Worm (Caenorhabditis elegans) whole organism, L2 larva: Measurements from ENCODE around the gene F33A8.7.
A peak's percentile ranks its signal among the peaks of the same experiment; 100 is the strongest.

Source experiments
- C34F6.9 ChIP-seq: fragments of 150-350 bp; optimal IDR thresholded peaks from 2 replicates; lab custom pipeline; 2014; ENCODE audit warnings: missing biosample characterization, missing genetic modification characterization
- F13H6.1 ChIP-seq: sonication (generic microtip); optimal IDR thresholded peaks from 2 replicates; lab custom pipeline; 2016; ENCODE audit warnings: missing genetic modification characterization, missing compliant biosample characterization
- R02D3.7 ChIP-seq: fragments of 150-350 bp; optimal IDR thresholded peaks from 2 replicates; lab custom pipeline; 2014; ENCODE audit warnings: missing biosample characterization, missing genetic modification characterization
- Y55F3AM.14 ChIP-seq: fragments of 200-800 bp; sonication (Bioruptor generic); optimal IDR thresholded peaks from 2 replicates; lab custom pipeline; 2018; ENCODE audit warnings: mild to moderate bottlenecking, missing genetic modification characterization, missing compliant biosample characterization
- ZK546.5 ChIP-seq: sonication (generic microtip); optimal IDR thresholded peaks from 2 replicates; lab custom pipeline; 2017; ENCODE audit warnings: missing biosample characterization, missing genetic modification characterization
- alr-1 ChIP-seq: fragments of 150-350 bp; optimal IDR thresholded peaks from 2 replicates; lab custom pipeline; 2014; ENCODE audit warnings: missing biosample characterization, missing genetic modification characterization
- blmp-1 ChIP-seq: sonication (generic microtip); optimal IDR thresholded peaks from 2 replicates; lab custom pipeline; 2017; ENCODE audit warnings: missing genetic modification characterization, mild to moderate bottlenecking, missing compliant biosample characterization, antibody characterized with exemption, moderate library complexity; ENCODE audit not compliant: insufficient read depth
- ceh-82 ChIP-seq: fragments of 150-350 bp; optimal IDR thresholded peaks from 2 replicates; lab custom pipeline; 2014; ENCODE audit warnings: missing biosample characterization, missing genetic modification characterization
- crh-2 ChIP-seq: sonication (generic microtip); optimal IDR thresholded peaks from 2 replicates; lab custom pipeline; 2017; ENCODE audit warnings: missing biosample characterization, missing genetic modification characterization
- dmd-4 ChIP-seq: sonication (generic microtip); optimal IDR thresholded peaks from 2 replicates; lab custom pipeline; 2017; ENCODE audit warnings: missing biosample characterization, missing genetic modification characterization
- egl-27 ChIP-seq: sonication (generic microtip); optimal IDR thresholded peaks from 3 replicates; lab custom pipeline; 2017; ENCODE audit warnings: missing biosample characterization, missing genetic modification reagents, missing genetic modification characterization
- elt-3 ChIP-seq: sonication (generic microtip); optimal IDR thresholded peaks from 2 replicates; lab custom pipeline; 2017; ENCODE audit warnings: missing biosample characterization, missing genetic modification characterization
- fos-1 ChIP-seq: fragments of 150-350 bp; optimal IDR thresholded peaks from 2 replicates; lab custom pipeline; 2014; ENCODE audit warnings: missing biosample characterization, missing genetic modification characterization
- gmeb-1 ChIP-seq: fragments of 150-350 bp; optimal IDR thresholded peaks from 2 replicates; lab custom pipeline; 2014; ENCODE audit warnings: missing biosample characterization, missing genetic modification characterization
- lin-11 ChIP-seq: fragments of 150-350 bp; sonication (generic microtip); optimal IDR thresholded peaks from 2 replicates; lab custom pipeline; 2014; ENCODE audit warnings: missing biosample characterization, missing genetic modification characterization, inconsistent platforms, mixed read lengths
- lin-13 ChIP-seq: fragments of 150-350 bp; optimal IDR thresholded peaks from 2 replicates; lab custom pipeline; 2014; ENCODE audit warnings: missing biosample characterization, missing genetic modification reagents, missing genetic modification characterization
- lsy-2 ChIP-seq, 2 experiments: fragments of 150-350 bp in 1 of 2; sonication (generic microtip) in 1 of 2; optimal IDR thresholded peaks; 2 replicates each; lab custom pipeline; 2014 to 2017; ENCODE audit warnings: missing biosample characterization in 2 of 2, missing genetic modification characterization in 2 of 2
- mab-5 ChIP-seq: fragments of 150-350 bp; optimal IDR thresholded peaks from 2 replicates; lab custom pipeline; 2014; ENCODE audit warnings: missing biosample characterization, missing genetic modification characterization
- mbf-1 ChIP-seq: sonication (generic microtip); optimal IDR thresholded peaks from 2 replicates; lab custom pipeline; 2017; ENCODE audit warnings: missing biosample characterization, missing genetic modification characterization
- nhr-10 ChIP-seq: sonication (generic microtip); optimal IDR thresholded peaks from 2 replicates; lab custom pipeline; 2017; ENCODE audit warnings: missing biosample characterization, missing genetic modification characterization
- nhr-12 ChIP-seq: fragments of 150-350 bp; optimal IDR thresholded peaks from 2 replicates; lab custom pipeline; 2014; ENCODE audit warnings: missing biosample characterization, missing genetic modification characterization
- nhr-129 ChIP-seq: fragments of 150-350 bp; optimal IDR thresholded peaks from 2 replicates; lab custom pipeline; 2014; ENCODE audit warnings: missing biosample characterization, missing genetic modification characterization
- nhr-21 ChIP-seq: fragments of 150-350 bp; optimal IDR thresholded peaks from 2 replicates; lab custom pipeline; 2014; ENCODE audit warnings: missing biosample characterization, missing genetic modification characterization
- nhr-237 ChIP-seq: fragments of 150-350 bp; optimal IDR thresholded peaks from 2 replicates; lab custom pipeline; 2014; ENCODE audit warnings: missing biosample characterization, missing genetic modification characterization
- nhr-25 ChIP-seq: fragments of 150-350 bp; sonication (generic microtip); optimal IDR thresholded peaks from 3 replicates; lab custom pipeline; 2014; ENCODE audit warnings: missing biosample characterization, missing genetic modification characterization
- nhr-6 ChIP-seq: fragments of 150-350 bp; optimal IDR thresholded peaks from 2 replicates; lab custom pipeline; 2014; ENCODE audit warnings: missing biosample characterization, missing genetic modification characterization
- nhr-77 ChIP-seq: fragments of 150-350 bp; optimal IDR thresholded peaks from 2 replicates; lab custom pipeline; 2014; ENCODE audit warnings: missing biosample characterization, missing genetic modification characterization
- sem-4 ChIP-seq: fragments of 150-350 bp; optimal IDR thresholded peaks from 2 replicates; lab custom pipeline; 2014; ENCODE audit warnings: missing biosample characterization, missing genetic modification reagents, missing genetic modification characterization
- skn-1 ChIP-seq: sonication (generic microtip); optimal IDR thresholded peaks from 2 replicates; lab custom pipeline; 2017; ENCODE audit warnings: missing biosample characterization, missing genetic modification characterization
- sma-3 ChIP-seq: sonication (generic microtip); optimal IDR thresholded peaks from 2 replicates; lab custom pipeline; 2016; ENCODE audit warnings: missing genetic modification reagents, missing genetic modification characterization, missing compliant biosample characterization
- sma-9 ChIP-seq, 2 experiments: fragments of 150-350 bp in 1 of 2; sonication (generic microtip) in 1 of 2; optimal IDR thresholded peaks; 2 replicates each; lab custom pipeline; 2014 to 2016; ENCODE audit warnings: missing genetic modification characterization in 2 of 2, mild to moderate bottlenecking in 1 of 2, missing biosample characterization in 1 of 2, missing compliant biosample characterization in 1 of 2, missing genetic modification reagents in 1 of 2, moderate library complexity in 1 of 2
- unc-62 ChIP-seq: fragments of 150-350 bp; optimal IDR thresholded peaks from 2 replicates; lab custom pipeline; 2014; ENCODE audit warnings: missing biosample characterization, missing genetic modification reagents, missing genetic modification characterization
- zag-1 ChIP-seq: fragments of 150-350 bp; optimal IDR thresholded peaks from 2 replicates; lab custom pipeline; 2014; ENCODE audit warnings: missing biosample characterization, missing genetic modification characterization
- ztf-1 ChIP-seq: fragments of 200-800 bp; sonication (Bioruptor generic); conservative IDR thresholded peaks from 2 replicates; pipeline ENCODE4 v1.3.6; 2022; ENCODE audit warnings: missing genetic modification characterization, missing compliant biosample characterization

Gene F33A8.7

DNA sequence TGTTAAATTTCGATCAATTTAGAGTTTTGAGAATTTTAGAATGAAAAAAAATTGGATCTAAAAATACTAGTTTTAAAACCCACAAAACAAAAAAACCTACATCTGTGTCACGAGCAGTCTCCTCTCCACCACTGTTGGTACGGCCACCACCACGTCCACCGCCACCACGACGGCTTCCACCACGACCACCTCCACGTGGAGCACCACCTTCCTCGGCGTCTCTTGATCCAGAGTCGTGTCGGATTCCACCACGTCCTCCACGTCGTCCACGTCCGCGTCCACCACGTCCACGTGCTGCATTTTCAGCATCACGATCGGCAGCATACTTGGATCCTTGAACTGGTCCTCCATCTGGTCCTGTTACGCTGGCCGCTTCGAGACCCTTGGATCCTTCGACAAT, 14.7 kb upstream of the F33A8.7 start:
- no peak for TF ChIP-seq sma-9 (GFP tag; optimal IDR thresholded peaks at IDR 0.05; lab: Kevin White, UChicago)
- TF ChIP-seq sma-9 (tag; optimal IDR thresholded peaks at IDR 0.05; lab: Kevin White, UChicago), result no peak
- no peak for TF ChIP-seq sem-4
- TF ChIP-seq mbf-1, result no peak
- TF ChIP-seq ZK546.5, result no peak
- TF ChIP-seq, all 48 proteins: peak for 0

DNA sequence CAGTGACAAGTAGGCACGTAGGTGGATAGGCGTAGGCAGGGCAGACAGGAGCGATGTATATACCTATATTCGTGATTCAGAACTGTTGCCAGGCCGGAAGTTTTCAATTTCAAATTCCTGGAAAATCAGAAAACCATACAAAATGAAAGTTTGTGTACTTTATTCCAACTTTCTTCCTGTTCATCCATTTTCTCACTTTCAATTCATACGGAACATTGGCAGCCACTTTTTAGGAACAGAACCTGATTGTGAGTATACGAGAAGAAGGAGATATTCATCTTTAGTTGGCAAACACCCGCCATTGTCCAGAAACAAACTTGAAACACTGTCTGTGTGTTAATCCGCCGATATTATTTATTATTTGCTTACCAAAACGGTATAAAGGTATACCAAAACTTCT, 10.3 kb upstream of the F33A8.7 start, which contains the start of gene srlf-15:
srlf-15 (plus strand) TSS at position 301 of the 400 bp plus-strand sequence.
- TF ChIP-seq unc-62 (GFP tag; lab: Kevin White, UChicago) (no peak), R02D3.7 (tag; lab: Kevin White, UChicago) (no peak), zag-1 (tag; lab: Kevin White, UChicago) (no peak), sma-9 (GFP tag; optimal IDR thresholded peaks at IDR 0.05; lab: Kevin White, UChicago) (no peak), sma-9 (tag; optimal IDR thresholded peaks at IDR 0.05; lab: Kevin White, UChicago) (no peak), elt-3 (tag; lab: Kevin White, UChicago) (no peak), skn-1 (tag; lab: Kevin White, UChicago) (no peak), ceh-82 (tag; lab: Kevin White, UChicago) (no peak), nhr-77 (no peak)
- TF ChIP-seq, all 48 proteins: peak for 0

DNA sequence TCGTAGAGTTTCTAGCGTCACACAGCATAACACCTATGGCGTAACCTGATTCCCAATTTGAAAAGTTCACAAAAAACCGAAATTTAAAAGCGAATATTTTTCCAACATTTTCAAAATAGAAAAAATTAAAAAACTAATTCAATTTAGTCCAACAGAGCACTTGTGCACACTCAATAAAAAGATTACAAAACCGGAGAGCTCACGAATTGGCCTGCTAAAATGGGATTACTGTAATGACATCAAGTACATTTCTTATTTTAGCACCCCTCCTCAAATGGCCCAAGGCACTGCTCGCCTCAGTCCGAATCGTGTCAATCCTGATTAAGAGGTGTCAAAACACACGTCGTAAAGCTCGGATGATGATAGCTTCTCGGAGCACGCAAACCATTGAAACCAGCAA, 7.3 kb upstream of the F33A8.7 start:
- no peak for TF ChIP-seq gmeb-1 (tag; lab: Kevin White, UChicago)
- TF ChIP-seq dmd-4 (tag; lab: Kevin White, UChicago), result no peak
- TF ChIP-seq R02D3.7 (tag; lab: Kevin White, UChicago), result no peak
- TF ChIP-seq ztf-1 (GFP tag; lab: Robert Waterston, UW), result no peak
- no peak for TF ChIP-seq ceh-82 (tag; lab: Kevin White, UChicago)
- TF ChIP-seq F13H6.1, result no peak
- no peak for TF ChIP-seq nhr-10
- TF ChIP-seq nhr-21 (tag; lab: Kevin White, UChicago), result no peak
- no peak for TF ChIP-seq blmp-1 (tag; lab: Kevin White, UChicago)
- no peak for TF ChIP-seq sem-4
- no peak for TF ChIP-seq nhr-77
- TF ChIP-seq, all 48 proteins: peak for 0

DNA sequence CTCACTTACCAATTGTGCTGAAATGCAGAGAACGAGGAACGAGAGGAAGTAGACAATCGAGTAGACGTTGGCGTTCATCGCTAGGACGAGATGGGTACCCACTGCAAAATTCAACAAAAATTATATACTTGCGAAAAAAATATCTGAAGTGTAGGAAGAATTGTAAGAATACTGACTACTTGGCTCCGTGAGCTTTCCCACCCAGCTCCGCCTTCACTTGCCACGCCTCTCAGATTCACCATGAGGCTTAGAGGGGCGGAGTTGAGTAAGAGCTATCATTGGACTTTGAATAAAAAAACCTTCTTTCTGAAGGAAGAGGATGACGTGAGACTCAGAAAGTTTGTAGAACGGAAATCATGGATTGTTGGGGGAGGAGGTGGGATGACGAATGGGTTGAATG, 4.8 kb upstream of the F33A8.7 start, which contains the start of gene nlp-18:
nlp-18 (minus strand) TSS at position 101 of the 400 bp plus-strand sequence.
- no peak for TF ChIP-seq lin-11 (tag; lab: Kevin White, UChicago)
- TF ChIP-seq nhr-25 (tag; lab: Kevin White, UChicago), result no peak
- no peak for TF ChIP-seq sem-4
- no peak for TF ChIP-seq egl-27 (tag; lab: Kevin White, UChicago)
- no peak for TF ChIP-seq nhr-12 (tag; lab: Kevin White, UChicago)
- TF ChIP-seq nhr-77, result no peak

DNA sequence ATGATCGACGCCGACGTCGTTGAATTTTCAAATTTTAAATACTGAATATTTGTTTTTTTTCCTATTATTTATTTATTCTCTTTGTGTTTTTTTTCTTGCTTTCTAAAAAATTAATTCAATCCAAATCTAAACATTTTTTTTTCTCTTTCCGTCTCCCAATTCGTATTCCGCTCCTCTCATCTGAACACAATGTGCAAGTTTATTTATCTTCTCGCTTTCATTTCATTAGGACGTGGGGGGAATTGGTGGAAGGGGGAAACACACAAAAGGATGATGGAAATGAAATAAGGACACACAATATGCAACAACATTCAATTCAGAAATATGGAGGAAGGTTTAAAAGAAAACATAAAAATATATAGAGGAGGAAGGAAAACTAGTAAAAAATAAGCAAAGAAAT, 2.3 kb upstream of the F33A8.7 start:
- no peak for TF ChIP-seq alr-1
- no peak for TF ChIP-seq fos-1 (tag; lab: Kevin White, UChicago)
- TF ChIP-seq Y55F3AM.14, result no peak
- no peak for TF ChIP-seq lin-13 (GFP tag; lab: Kevin White, UChicago)
- TF ChIP-seq nhr-237 (tag; lab: Kevin White, UChicago), result no peak
- no peak for TF ChIP-seq skn-1 (tag; lab: Kevin White, UChicago)
- TF ChIP-seq unc-62 (GFP tag; lab: Kevin White, UChicago), result no peak
- TF ChIP-seq ztf-1 (GFP tag; lab: Robert Waterston, UW), result no peak

DNA sequence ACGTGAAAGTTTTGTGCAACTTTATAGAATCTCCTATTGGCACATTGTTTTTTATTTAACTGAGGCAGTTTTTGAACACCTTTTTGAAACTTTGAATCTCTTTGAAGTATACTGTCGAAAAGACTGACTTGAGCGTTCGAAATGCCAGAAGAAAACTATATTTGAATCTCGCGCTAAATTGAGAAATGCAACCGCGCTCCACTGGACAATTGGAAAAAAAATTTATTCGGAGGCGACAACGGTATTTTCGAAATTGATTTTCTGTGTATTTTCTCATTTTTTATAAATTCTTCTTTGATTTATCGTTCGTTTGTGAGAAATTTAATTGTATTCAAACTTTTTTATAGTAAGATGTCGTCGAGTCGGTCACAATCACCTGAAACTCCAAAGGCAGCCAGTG, 3.4 kb downstream of the F33A8.7 start, which contains the start of gene let-858:
let-858 (plus strand) TSS at position 348 of the 400 bp plus-strand sequence.
- peak; percentile 42 for TF ChIP-seq lin-13 (GFP tag; lab: Kevin White, UChicago)
- TF ChIP-seq gmeb-1 (tag; lab: Kevin White, UChicago), result peak; percentile 97
- peak; percentile 57 for TF ChIP-seq nhr-25 (tag; lab: Kevin White, UChicago)
- no peak for TF ChIP-seq nhr-10
- TF ChIP-seq nhr-21 (tag; lab: Kevin White, UChicago), result peak; percentile 29
- peak; percentile 16 for TF ChIP-seq mab-5
- TF ChIP-seq sem-4, result peak; percentile 37
- TF ChIP-seq elt-3 (tag; lab: Kevin White, UChicago), result no peak
- TF ChIP-seq crh-2, result peak; percentile 13
- TF ChIP-seq nhr-129 (tag; lab: Kevin White, UChicago), result peak; percentile 59
- peak; percentile 49 for TF ChIP-seq sma-9 (GFP tag; optimal IDR thresholded peaks at IDR 0.05; lab: Kevin White, UChicago)
- no peak for TF ChIP-seq sma-9 (tag; optimal IDR thresholded peaks at IDR 0.05; lab: Kevin White, UChicago)
- TF ChIP-seq ztf-1 (GFP tag; lab: Robert Waterston, UW), result no peak
- no peak for TF ChIP-seq F13H6.1
- no peak for TF ChIP-seq nhr-6 (tag; lab: Kevin White, UChicago)
- TF ChIP-seq lsy-2 (tag; optimal IDR thresholded peaks at IDR 0.05; lab: Kevin White, UChicago), result peak; percentile 34 to 76
- TF ChIP-seq C34F6.9 (tag; lab: Kevin White, UChicago), result peak; percentile 58
- peak; percentile 42 for TF ChIP-seq sma-3 (GFP tag; lab: Kevin White, UChicago)
